Fruit fly (Drosophila melanogaster) S2 (cell line): ENCODE measurements around the gene CG43179.

ENCODE experiments used
- CG8478 ChIP-seq: fragments of >200 bp; optimal IDR thresholded peaks from 2 replicates; lab custom pipeline; 2018
- CTCF ChIP-seq, 2 experiments: fragments of >200 bp; optimal IDR thresholded peaks; 2 replicates each; lab custom pipeline; 2018

DNA sequence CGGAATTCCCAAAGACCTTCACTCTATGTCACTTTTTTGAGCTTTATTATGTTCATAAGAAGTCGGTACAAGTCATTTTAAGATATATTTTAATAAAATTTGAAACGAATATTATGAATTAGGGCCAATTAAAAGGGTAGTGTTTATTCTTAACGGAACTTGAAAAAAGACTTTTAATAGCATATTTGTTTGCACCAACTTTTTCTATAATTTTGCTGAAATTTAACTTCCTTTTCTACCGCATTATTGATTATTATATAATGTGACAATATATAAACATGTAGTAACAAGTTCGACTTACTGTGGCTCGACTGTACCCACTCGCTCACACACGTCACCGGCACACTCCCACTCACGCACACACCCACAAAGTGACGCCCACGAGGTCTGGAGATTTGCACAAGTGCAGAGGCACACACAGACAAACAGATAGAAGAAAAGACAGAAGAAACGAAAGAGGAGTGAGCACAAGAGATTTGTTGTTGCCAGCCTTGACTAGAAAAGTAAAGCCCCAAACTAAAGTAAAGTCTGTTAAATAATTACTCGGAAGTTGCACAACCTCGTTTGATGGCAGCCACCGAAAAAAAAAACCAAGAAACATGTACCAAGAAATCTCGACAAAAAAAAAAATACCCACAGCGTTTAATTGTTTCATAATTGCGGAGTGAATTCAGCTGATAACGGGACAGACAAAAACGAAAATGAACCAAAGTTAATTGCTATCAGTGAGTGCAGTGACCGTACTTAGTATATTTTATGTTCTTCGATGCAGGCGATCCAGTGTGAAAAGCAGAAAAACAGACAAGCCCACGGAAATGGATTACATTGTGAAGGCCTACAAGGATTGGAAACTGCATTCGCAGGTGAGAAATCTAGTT is 34.3 kb downstream of the CG43179 start:
- TF ChIP-seq CG8478 (lab: Kevin White, UChicago) = no peak
- no peak for TF ChIP-seq CTCF (optimal IDR thresholded peaks at IDR 0.05; lab: Kevin White, UChicago)
